Fruit fly (Drosophila melanogaster): ENCODE results near the gene pnr.

The pnr gene

dm6 chr3R:16046030-16046429 is 20.2 kb downstream of the pnr start, which contains the start of gene Jhbp5:
Jhbp5 (minus strand) TSS chr3R:16046130.
- TF ChIP-seq Mio (GFP tag; optimal IDR thresholded peaks at IDR 0.05) (no peak), Jra (GFP tag; optimal IDR thresholded peaks at IDR 0.05) (no peak), usp (GFP tag; optimal IDR thresholded peaks at IDR 0.05) (no peak), CrebA (GFP tag; optimal IDR thresholded peaks at IDR 0.05; ENCODE audit: borderline replicate concordance) (no peak), brk (GFP tag; optimal IDR thresholded peaks at IDR 0.05) (no peak), GATAd (GFP tag; optimal IDR thresholded peaks at IDR 0.05) (no peak), foxo (GFP tag; optimal IDR thresholded peaks at IDR 0.05) (no peak), pan (optimal IDR thresholded peaks at IDR 0.05) (no peak), Vsx2 (GFP tag; optimal IDR thresholded peaks at IDR 0.05; ENCODE audit: partially characterized antibody) (no peak), woc (GFP tag; optimal IDR thresholded peaks at IDR 0.05) (no peak), dsf (GFP tag; optimal IDR thresholded peaks at IDR 0.05; ENCODE audit: borderline replicate concordance) (no peak)

DNA sequence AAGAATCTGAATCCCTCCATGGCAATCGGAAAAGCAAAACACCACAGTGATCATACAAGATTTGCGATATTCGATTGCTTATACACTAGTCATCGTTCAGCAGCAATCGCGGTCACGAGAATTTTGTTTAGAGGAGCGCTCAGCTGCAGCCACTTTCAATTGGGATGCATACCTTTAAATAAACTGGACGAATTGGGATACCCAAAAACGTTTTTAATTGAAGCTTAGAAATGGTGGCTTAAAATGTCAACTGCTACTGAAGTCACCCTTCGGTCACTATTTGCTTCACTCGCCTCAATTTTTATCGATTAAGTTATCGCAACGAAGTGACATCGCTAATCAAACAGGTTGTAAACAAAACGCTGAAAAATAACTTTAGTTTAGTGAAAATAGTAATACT is 23.5 kb downstream of the pnr start, which contains the start of the genes IKKbeta and CG5013:
TSS of gene IKKbeta (minus strand) at position 53 of the 400 bp plus-strand sequence.
TSS of gene CG5013 (plus strand) at position 302 of the 400 bp plus-strand sequence.
- TF ChIP-seq br (GFP tag; optimal IDR thresholded peaks at IDR 0.05), result peak; percentile 66
- TF ChIP-seq sage (GFP tag; optimal IDR thresholded peaks at IDR 0.05), result no peak
- TF ChIP-seq fru (GFP tag; optimal IDR thresholded peaks at IDR 0.05), result peak; percentile 35
- no peak for TF ChIP-seq lola (GFP tag; optimal IDR thresholded peaks at IDR 0.05)
- peak; percentile 55 for TF ChIP-seq ey (GFP tag; optimal IDR thresholded peaks at IDR 0.05)
- TF ChIP-seq Sp1 (GFP tag; optimal IDR thresholded peaks at IDR 0.05), result peak; percentile 42
- TF ChIP-seq foxo (GFP tag; optimal IDR thresholded peaks at IDR 0.05), result peak in 1 of 2 experiments; percentile 69
- no peak for TF ChIP-seq woc (GFP tag; optimal IDR thresholded peaks at IDR 0.05)
- TF ChIP-seq Jra (GFP tag; optimal IDR thresholded peaks at IDR 0.05), result peak; percentile 42
- TF ChIP-seq HLH106 (tag; optimal IDR thresholded peaks at IDR 0.05), result peak; percentile 69
- TF ChIP-seq sv (GFP tag; optimal IDR thresholded peaks at IDR 0.05), result peak; percentile 17
- no peak for TF ChIP-seq jim (GFP tag; optimal IDR thresholded peaks at IDR 0.05)
- peak; percentile 50 for TF ChIP-seq h (GFP tag; optimal IDR thresholded peaks at IDR 0.05)
- no peak for TF ChIP-seq dsf (GFP tag; optimal IDR thresholded peaks at IDR 0.05; ENCODE audit: borderline replicate concordance)
- TF ChIP-seq Hr78 (GFP tag; optimal IDR thresholded peaks at IDR 0.05), result no peak
- TF ChIP-seq rgr (GFP tag; optimal IDR thresholded peaks at IDR 0.05), result peak; percentile 66
- peak; percentile 48 for TF ChIP-seq psq (GFP tag; optimal IDR thresholded peaks at IDR 0.05)
- peak; percentile 8 for TF ChIP-seq CG9705 (GFP tag; optimal IDR thresholded peaks at IDR 0.05)

DNA sequence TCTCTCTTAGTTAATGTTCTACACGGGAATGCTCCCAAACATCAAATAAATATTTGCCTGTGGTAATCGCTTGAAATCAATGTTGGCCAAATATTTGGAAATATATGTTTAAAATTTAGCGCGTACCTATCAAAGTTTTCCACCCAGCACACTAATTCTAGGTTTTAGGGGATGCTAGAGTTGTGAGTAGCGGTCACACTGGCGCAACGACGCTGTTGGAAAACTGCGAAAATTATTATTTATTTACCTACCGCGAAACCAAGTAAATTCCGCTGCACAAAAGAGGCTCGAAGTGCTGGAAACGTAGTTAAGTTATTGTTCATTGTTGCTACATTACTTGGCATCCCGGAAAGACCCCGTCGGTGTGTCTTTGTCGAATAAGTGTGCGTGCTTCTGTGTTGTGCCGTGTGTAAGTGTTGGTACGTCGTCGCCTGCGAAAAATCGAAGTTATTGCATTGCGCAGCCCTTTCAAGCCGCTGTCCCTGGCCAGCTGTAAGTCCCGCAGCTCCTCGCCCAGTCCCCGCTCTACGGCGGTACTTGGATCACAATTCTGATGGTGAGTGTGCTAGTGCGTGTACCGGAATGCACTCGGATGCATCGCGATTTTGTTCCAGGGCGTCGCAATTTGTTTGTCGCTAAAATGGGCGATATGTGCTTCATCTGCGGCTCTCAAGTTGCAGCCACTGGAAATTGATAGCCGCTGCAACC is 24.9 kb downstream of the pnr start, which contains the start of gene msps:
TSS of gene msps (plus strand) at position 181 of the 708 bp plus-strand sequence.
- TF ChIP-seq sv (GFP tag; optimal IDR thresholded peaks at IDR 0.05), result no peak
- TF ChIP-seq Rel (GFP tag; optimal IDR thresholded peaks at IDR 0.05), result no peak
- peak; percentile 19 for TF ChIP-seq Rel (tag; optimal IDR thresholded peaks at IDR 0.05)
- TF ChIP-seq Dfd (GFP tag; optimal IDR thresholded peaks at IDR 0.05), result no peak
- TF ChIP-seq h (GFP tag; optimal IDR thresholded peaks at IDR 0.05), result no peak

DNA sequence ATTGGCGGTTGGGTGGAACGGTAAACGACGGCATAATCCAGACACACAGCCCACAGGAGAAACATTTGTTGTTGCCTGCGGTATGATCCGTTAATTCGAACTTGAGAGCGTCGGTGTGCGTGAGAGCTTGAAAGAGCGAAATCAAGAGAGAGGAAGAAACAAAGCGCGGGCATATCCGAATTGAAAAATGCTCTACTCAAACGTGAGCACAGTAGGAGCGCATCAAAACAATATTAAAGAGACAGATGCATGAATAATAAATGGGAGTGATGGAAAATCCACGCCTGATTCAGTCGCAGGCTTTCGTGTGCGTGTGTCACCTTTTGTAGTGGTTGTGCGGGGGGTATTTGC is 25.4 kb downstream of the pnr start:
- TF ChIP-seq HLH106 (tag; optimal IDR thresholded peaks at IDR 0.05) (no peak), lola (GFP tag; optimal IDR thresholded peaks at IDR 0.05) (no peak), foxo (GFP tag; optimal IDR thresholded peaks at IDR 0.05) (no peak), Abd-B (GFP tag; optimal IDR thresholded peaks at IDR 0.05) (no peak), ey (GFP tag; optimal IDR thresholded peaks at IDR 0.05) (no peak), rgr (GFP tag; optimal IDR thresholded peaks at IDR 0.05) (no peak), jim (GFP tag; optimal IDR thresholded peaks at IDR 0.05) (no peak), Hr83 (GFP tag; optimal IDR thresholded peaks at IDR 0.05; ENCODE audit: poor library complexity, severe bottlenecking) (peak; percentile 4), Dif (GFP tag; optimal IDR thresholded peaks at IDR 0.05; ENCODE audit: partially characterized antibody) (peak; percentile 34), psq (GFP tag; optimal IDR thresholded peaks at IDR 0.05) (peak; percentile 29), pan (optimal IDR thresholded peaks at IDR 0.05) (no peak), Dfd (GFP tag; optimal IDR thresholded peaks at IDR 0.05) (no peak), h (GFP tag; optimal IDR thresholded peaks at IDR 0.05) (no peak), dl (GFP tag; optimal IDR thresholded peaks at IDR 0.05; ENCODE audit: insufficient read depth in 1 of 2, partially characterized antibody in 2 of 2) (peak in 1 of 2 experiments; percentile 22), Hnf4 (GFP tag; optimal IDR thresholded peaks at IDR 0.05) (no peak), br (GFP tag; optimal IDR thresholded peaks at IDR 0.05) (peak; percentile 33), usp (GFP tag; optimal IDR thresholded peaks at IDR 0.05) (no peak), Sp1 (GFP tag; optimal IDR thresholded peaks at IDR 0.05) (no peak), Hr78 (GFP tag; optimal IDR thresholded peaks at IDR 0.05) (no peak)
